Worm (Caenorhabditis elegans) whole organism, late embryonic: ENCODE data around the gene F54E2.5.
A peak's percentile ranks its signal among the peaks of the same experiment; 100 is the strongest.

Experiments
- C08G9.2 ChIP-seq: sonication (generic microtip); optimal IDR thresholded peaks from 2 replicates; lab custom pipeline; 2016; ENCODE audit warnings: mild to moderate bottlenecking, missing genetic modification characterization, moderate library complexity, missing compliant biosample characterization
- C38D4.7 ChIP-seq: fragments of 200-800 bp; sonication (Bioruptor generic); optimal IDR thresholded peaks from 2 replicates; lab custom pipeline; 2018; ENCODE audit warnings: mild to moderate bottlenecking, missing genetic modification characterization, moderate library complexity, missing compliant biosample characterization
- T23F11.4 ChIP-seq: fragments of 200-800 bp; sonication (Bioruptor generic); optimal IDR thresholded peaks from 2 replicates; lab custom pipeline; 2018; ENCODE audit warnings: mild to moderate bottlenecking, missing genetic modification characterization, missing compliant biosample characterization
- ahr-1 ChIP-seq: sonication (generic microtip); optimal IDR thresholded peaks from 2 replicates; lab custom pipeline; 2016; ENCODE audit warnings: missing genetic modification characterization, missing compliant biosample characterization
- ama-1 ChIP-seq: fragments of 150-350 bp; optimal IDR thresholded peaks from 2 replicates; lab custom pipeline; 2014
- ceh-18 ChIP-seq: sonication (generic microtip); optimal IDR thresholded peaks from 2 replicates; lab custom pipeline; 2016; ENCODE audit warnings: missing genetic modification characterization, missing compliant biosample characterization
- ceh-19 ChIP-seq: fragments of 200-800 bp; sonication (Bioruptor generic); optimal IDR thresholded peaks from 2 replicates; lab custom pipeline; 2018; ENCODE audit warnings: mild to moderate bottlenecking, missing genetic modification characterization, missing compliant biosample characterization
- ceh-24 ChIP-seq: sonication (generic microtip); optimal IDR thresholded peaks from 2 replicates; lab custom pipeline; 2016; ENCODE audit warnings: mild to moderate bottlenecking, missing genetic modification characterization, missing compliant biosample characterization
- ceh-31 ChIP-seq: sonication (generic microtip); optimal IDR thresholded peaks from 2 replicates; lab custom pipeline; 2016; ENCODE audit warnings: missing genetic modification characterization, missing compliant biosample characterization
- ceh-34 ChIP-seq: sonication (generic microtip); optimal IDR thresholded peaks from 2 replicates; lab custom pipeline; 2016; ENCODE audit warnings: mild to moderate bottlenecking, missing genetic modification characterization, missing compliant biosample characterization
- ceh-45 ChIP-seq: fragments of 200-800 bp; sonication (Bioruptor generic); IDR thresholded peaks from 2 replicates; pipeline ENCODE4 v1.3.6; 2022; ENCODE audit warnings: missing genetic modification reagents, missing genetic modification characterization, missing compliant biosample characterization
- ceh-48 ChIP-seq: sonication (generic microtip); optimal IDR thresholded peaks from 2 replicates; lab custom pipeline; 2016; ENCODE audit warnings: missing genetic modification characterization, inconsistent platforms, missing compliant biosample characterization
- ceh-6 ChIP-seq: fragments of 200-800 bp; sonication (Bioruptor generic); optimal IDR thresholded peaks from 2 replicates; lab custom pipeline; 2018; ENCODE audit warnings: mild to moderate bottlenecking, missing genetic modification characterization, missing compliant biosample characterization
- dmd-4 ChIP-seq: sonication (generic microtip); optimal IDR thresholded peaks from 2 replicates; lab custom pipeline; 2016; ENCODE audit warnings: borderline replicate concordance, missing genetic modification characterization, missing compliant biosample characterization
- elt-2 ChIP-seq: sonication (generic microtip); optimal IDR thresholded peaks from 2 replicates; lab custom pipeline; 2016; ENCODE audit warnings: missing genetic modification reagents, missing genetic modification characterization, missing compliant biosample characterization
- eyg-1 ChIP-seq: sonication (generic microtip); optimal IDR thresholded peaks from 2 replicates; lab custom pipeline; 2016; ENCODE audit warnings: missing genotype, missing genetic modification characterization, missing compliant biosample characterization
- fax-1 ChIP-seq: sonication (generic microtip); optimal IDR thresholded peaks from 2 replicates; lab custom pipeline; 2016; ENCODE audit warnings: missing genotype, missing genetic modification characterization, missing compliant biosample characterization
- fkh-10 ChIP-seq: fragments of 150-350 bp; optimal IDR thresholded peaks from 2 replicates; lab custom pipeline; 2014; ENCODE audit warnings: missing biosample characterization, missing genetic modification reagents, missing genetic modification characterization
- fkh-6 ChIP-seq: sonication (generic microtip); optimal IDR thresholded peaks from 2 replicates; lab custom pipeline; 2016; ENCODE audit warnings: missing genetic modification characterization, missing compliant biosample characterization
- hlh-30 ChIP-seq: sonication (generic microtip); optimal IDR thresholded peaks from 2 replicates; lab custom pipeline; 2017; ENCODE audit warnings: antibody characterized with exemption, missing genetic modification characterization, missing compliant biosample characterization; ENCODE audit not compliant: insufficient read depth
- hlh-6 ChIP-seq: sonication (generic microtip); optimal IDR thresholded peaks from 2 replicates; lab custom pipeline; 2016; ENCODE audit warnings: missing genotype, missing genetic modification characterization, missing compliant biosample characterization
- lin-11 ChIP-seq: fragments of 200-800 bp; sonication (Bioruptor generic); optimal IDR thresholded peaks from 2 replicates; lab custom pipeline; 2018; ENCODE audit warnings: mild to moderate bottlenecking, missing genetic modification characterization, missing compliant biosample characterization
- madf-2 ChIP-seq: sonication (generic microtip); optimal IDR thresholded peaks from 2 replicates; lab custom pipeline; 2017; ENCODE audit warnings: missing genetic modification characterization, missing compliant biosample characterization
- mec-3 ChIP-seq: sonication (generic microtip); optimal IDR thresholded peaks from 2 replicates; lab custom pipeline; 2016; ENCODE audit warnings: borderline replicate concordance, missing genetic modification characterization, missing compliant biosample characterization
- nfya-1 ChIP-seq: sonication (generic microtip); optimal IDR thresholded peaks from 2 replicates; lab custom pipeline; 2017; ENCODE audit warnings: missing genetic modification characterization, mild to moderate bottlenecking, missing compliant biosample characterization, antibody characterized with exemption, moderate library complexity
- npax-4 ChIP-seq: sonication (generic microtip); optimal IDR thresholded peaks from 2 replicates; lab custom pipeline; 2016; ENCODE audit warnings: missing genetic modification characterization, missing compliant biosample characterization
- odd-2 ChIP-seq: sonication (generic microtip); optimal IDR thresholded peaks from 2 replicates; lab custom pipeline; 2017; ENCODE audit warnings: antibody characterized with exemption, mild to moderate bottlenecking, missing genetic modification characterization, missing compliant biosample characterization
- pag-3 ChIP-seq: sonication (generic microtip); optimal IDR thresholded peaks from 2 replicates; lab custom pipeline; 2016; ENCODE audit warnings: missing compliant biosample characterization, missing genetic modification characterization, borderline replicate concordance
- pax-1 ChIP-seq: fragments of 150-350 bp; optimal IDR thresholded peaks from 2 replicates; lab custom pipeline; 2014; ENCODE audit warnings: missing biosample characterization, missing genetic modification characterization
- pha-4 ChIP-seq: fragments of 150-350 bp; optimal IDR thresholded peaks from 2 replicates; lab custom pipeline; 2018; ENCODE audit warnings: missing biosample characterization, missing genetic modification reagents, missing genetic modification characterization
- rnt-1 ChIP-seq: sonication (generic microtip); optimal IDR thresholded peaks from 2 replicates; lab custom pipeline; 2016; ENCODE audit warnings: missing genetic modification characterization, missing compliant biosample characterization
- sdc-2 ChIP-seq: sonication (generic microtip); optimal IDR thresholded peaks from 2 replicates; lab custom pipeline; 2016; ENCODE audit warnings: missing genotype, missing genetic modification characterization, missing compliant biosample characterization
- sox-2 ChIP-seq: fragments of 200-800 bp; sonication (Bioruptor generic); IDR thresholded peaks from 2 replicates; pipeline ENCODE4 v1.3.6; 2022; ENCODE audit warnings: missing genetic modification reagents, missing genetic modification characterization, missing compliant biosample characterization
- sox-4 ChIP-seq: sonication (generic microtip); optimal IDR thresholded peaks from 2 replicates; lab custom pipeline; 2017; ENCODE audit warnings: mild to moderate bottlenecking, missing genetic modification characterization, inconsistent platforms, missing compliant biosample characterization
- tbx-7 ChIP-seq: sonication (generic microtip); optimal IDR thresholded peaks from 2 replicates; lab custom pipeline; 2016; ENCODE audit warnings: missing genotype, missing genetic modification characterization, missing compliant biosample characterization
- unc-3 ChIP-seq, 2 experiments: fragments of 200-800 bp in 1 of 2; sonication (Bioruptor generic) in 1 of 2; sonication (generic microtip) in 1 of 2; conservative IDR thresholded peaks in 1 of 2; optimal IDR thresholded peaks in 1 of 2; 2 replicates each; pipeline versions ENCODE4 v1.3.6 to Lab custom; 2016 to 2022; ENCODE audit warnings: missing compliant biosample characterization in 2 of 2, missing genetic modification characterization in 2 of 2, missing genetic modification reagents in 1 of 2
- unc-55 ChIP-seq: sonication (generic microtip); optimal IDR thresholded peaks from 2 replicates; lab custom pipeline; 2017; ENCODE audit warnings: missing biosample characterization, missing genetic modification reagents, missing genetic modification characterization
- unc-86 ChIP-seq: sonication (generic microtip); optimal IDR thresholded peaks from 2 replicates; lab custom pipeline; 2016; ENCODE audit warnings: missing genetic modification characterization, missing compliant biosample characterization
- zip-5 ChIP-seq: sonication (generic microtip); optimal IDR thresholded peaks from 2 replicates; lab custom pipeline; 2016; ENCODE audit warnings: missing genetic modification characterization, missing compliant biosample characterization
- ztf-16 ChIP-seq: sonication (generic microtip); optimal IDR thresholded peaks from 2 replicates; lab custom pipeline; 2017; ENCODE audit warnings: missing genetic modification characterization, missing compliant biosample characterization

Gene F54E2.5

ce11 chrV:2803258-2803657 lies 12.6 kb downstream of the F54E2.5 start:
- TF ChIP-seq nfya-1 (tag; lab: Kevin White, UChicago) (peak; percentile 66), sox-4 (tag; lab: Kevin White, UChicago) (no peak), tbx-7 (tag; lab: Kevin White, UChicago) (no peak), ceh-18 (tag; lab: Kevin White, UChicago) (peak; percentile 62), odd-2 (no peak), ceh-45 (GFP tag; lab: Robert Waterston, UW) (no peak), ceh-34 (no peak)

DNA sequence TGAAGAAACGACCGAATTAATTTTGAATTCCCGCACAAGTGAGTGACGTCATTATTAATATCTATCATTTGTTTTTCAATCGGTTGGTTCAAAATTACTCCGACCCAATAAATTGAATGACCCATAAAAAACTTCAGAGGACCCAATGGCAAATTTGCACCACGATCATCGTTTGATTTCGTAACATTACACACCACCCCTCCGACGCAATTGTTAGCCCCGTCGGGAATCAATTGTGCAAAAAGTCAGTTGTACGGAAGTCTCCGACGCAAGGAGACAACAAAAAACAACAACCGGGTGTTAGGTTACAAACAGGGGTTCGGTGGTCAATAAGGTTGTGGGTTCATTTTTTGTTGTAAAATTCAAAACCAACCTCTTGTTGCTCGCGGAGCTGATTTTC lies 13.9 kb downstream of the F54E2.5 start:
- no peak for TF ChIP-seq sdc-2 (tag; lab: Kevin White, UChicago)
- TF ChIP-seq eyg-1 = no peak
- no peak for TF ChIP-seq ceh-6 (GFP tag; lab: Kevin White, UChicago)
- TF ChIP-seq fkh-6 = no peak
- TF ChIP-seq pax-1 (tag; lab: Kevin White, UChicago) = no peak
- TF ChIP-seq dmd-4 (tag; lab: Kevin White, UChicago) = no peak
- no peak for TF ChIP-seq nfya-1 (tag; lab: Kevin White, UChicago)
- TF ChIP-seq unc-55 (GFP tag; lab: Kevin White, UChicago) = no peak
- TF ChIP-seq zip-5 (tag; lab: Kevin White, UChicago) = no peak
- TF ChIP-seq C08G9.2 (tag; lab: Kevin White, UChicago) = no peak
- TF ChIP-seq unc-3 (GFP tag; conservative IDR thresholded peaks at IDR 0.05; lab: Robert Waterston, UW) = no peak
- TF ChIP-seq unc-3 (tag; optimal IDR thresholded peaks at IDR 0.05; lab: Kevin White, UChicago) = no peak
- TF ChIP-seq ceh-19 (GFP tag; lab: Kevin White, UChicago) = no peak
- TF ChIP-seq T23F11.4 (GFP tag; lab: Kevin White, UChicago) = no peak

ce11 chrV:2800676-2801075 lies 15.2 kb downstream of the F54E2.5 start:
- peak; percentile 7 for TF ChIP-seq hlh-6
- TF ChIP-seq mec-3 = no peak
- no peak for TF ChIP-seq madf-2 (tag; lab: Kevin White, UChicago)

ce11 chrV:2799172-2799869 lies 16.5 kb downstream of the F54E2.5 start:
- TF ChIP-seq npax-4 (tag; lab: Kevin White, UChicago) (no peak), ceh-19 (GFP tag; lab: Kevin White, UChicago) (no peak), fax-1 (tag; lab: Kevin White, UChicago) (no peak), hlh-30 (tag; lab: Kevin White, UChicago) (no peak), sox-2 (GFP tag; lab: Robert Waterston, UW) (no peak), elt-2 (tag; lab: Kevin White, UChicago) (no peak)

DNA sequence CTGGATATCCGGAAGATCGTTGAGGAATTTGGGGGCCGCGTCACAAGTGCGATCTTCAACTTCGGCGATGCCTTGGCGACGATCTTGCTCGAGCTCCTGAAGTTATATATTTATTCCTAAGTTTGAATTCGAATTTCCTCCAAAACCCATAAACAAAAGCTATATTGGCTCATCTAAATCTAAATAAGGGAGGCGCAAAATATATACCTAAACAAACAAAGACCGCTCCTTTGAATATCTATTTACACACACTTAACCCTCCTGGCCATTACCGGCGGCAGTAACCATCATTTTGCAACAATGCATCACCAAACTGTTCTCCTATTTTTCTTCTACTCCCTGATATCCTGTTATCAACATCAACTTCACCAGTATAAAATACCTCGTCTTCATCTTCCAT lies 19.9 kb downstream of the F54E2.5 start, which contains the start of gene F54E2.2:
Gene F54E2.2, plus strand, starts transcription at position 301 of the 400 bp plus-strand sequence.
- TF ChIP-seq pha-4 (no peak), unc-3 (GFP tag; conservative IDR thresholded peaks at IDR 0.05; lab: Robert Waterston, UW) (no peak), unc-3 (tag; optimal IDR thresholded peaks at IDR 0.05; lab: Kevin White, UChicago) (no peak), ceh-31 (tag; lab: Kevin White, UChicago) (no peak), pag-3 (tag; lab: Kevin White, UChicago) (no peak), lin-11 (no peak), unc-86 (tag; lab: Kevin White, UChicago) (no peak), ahr-1 (tag; lab: Kevin White, UChicago) (no peak), ceh-24 (tag; lab: Kevin White, UChicago) (no peak), C38D4.7 (GFP tag; lab: Kevin White, UChicago) (no peak), sdc-2 (tag; lab: Kevin White, UChicago) (no peak), fkh-10 (GFP tag; lab: Kevin White, UChicago) (no peak), tbx-7 (tag; lab: Kevin White, UChicago) (no peak), ama-1 (no peak), ceh-48 (no peak), rnt-1 (tag; lab: Kevin White, UChicago) (no peak), elt-2 (tag; lab: Kevin White, UChicago) (no peak), madf-2 (tag; lab: Kevin White, UChicago) (no peak), ztf-16 (no peak), unc-55 (GFP tag; lab: Kevin White, UChicago) (no peak), sox-2 (GFP tag; lab: Robert Waterston, UW) (no peak)
